Fruit fly (Drosophila melanogaster) whole organism, embryonic: Measurements from ENCODE around the gene Hsp70Aa.

ENCODE experiments used
- Bteb2 ChIP-seq: fragments of 200-800 bp; sonication (Bioruptor generic); optimal IDR thresholded peaks from 2 replicates; lab custom pipeline; 2016; ENCODE audit warnings: missing biosample characterization, missing genetic modification characterization
- CG13424 ChIP-seq: fragments of 200-800 bp; sonication (Bioruptor generic); optimal IDR thresholded peaks from 2 replicates; lab custom pipeline; 2019; ENCODE audit warnings: missing biosample characterization, mild to moderate bottlenecking, missing genetic modification characterization, moderate library complexity
- CG13624 ChIP-seq: fragments of 200-800 bp; sonication (Bioruptor generic); optimal IDR thresholded peaks from 2 replicates; lab custom pipeline; 2016; ENCODE audit warnings: missing biosample characterization, missing genetic modification characterization
- CG15269 ChIP-seq: fragments of 200-800 bp; sonication (Bioruptor generic); optimal IDR thresholded peaks from 2 replicates; lab custom pipeline; 2018; ENCODE audit warnings: missing biosample characterization, mild to moderate bottlenecking, missing genetic modification characterization, moderate library complexity
- CG15479 ChIP-seq: fragments of 200-800 bp; sonication (Bioruptor generic); optimal IDR thresholded peaks from 3 replicates; lab custom pipeline; 2019; ENCODE audit warnings: missing biosample characterization, mild to moderate bottlenecking, missing genetic modification characterization, moderate library complexity
- CG15601 ChIP-seq: fragments of 200-800 bp; sonication (Bioruptor generic); optimal IDR thresholded peaks from 3 replicates; lab custom pipeline; 2019; ENCODE audit warnings: missing biosample characterization, mild to moderate bottlenecking, missing genetic modification characterization, moderate library complexity
- CG17328 ChIP-seq: fragments of 200-800 bp; sonication (Bioruptor generic); IDR thresholded peaks from 2 replicates; pipeline ENCODE4 v1.3.6; 2022; ENCODE audit warnings: missing biosample characterization, missing genetic modification characterization
- CG2202 ChIP-seq: fragments of 200-800 bp; sonication (Bioruptor generic); optimal IDR thresholded peaks from 2 replicates; lab custom pipeline; 2018; ENCODE audit warnings: missing biosample characterization, mild to moderate bottlenecking, missing genetic modification characterization
- CG30431 ChIP-seq: fragments of 200-800 bp; sonication (Bioruptor generic); optimal IDR thresholded peaks from 2 replicates; lab custom pipeline; 2017; ENCODE audit warnings: missing biosample characterization, missing genetic modification characterization
- CG31365 ChIP-seq: fragments of 200-800 bp; sonication (Bioruptor generic); optimal IDR thresholded peaks from 2 replicates; lab custom pipeline; 2018; ENCODE audit warnings: missing biosample characterization, mild to moderate bottlenecking, missing genetic modification characterization
- CG3281 ChIP-seq: fragments of 200-800 bp; sonication (Bioruptor generic); optimal IDR thresholded peaks from 3 replicates; lab custom pipeline; 2017; ENCODE audit warnings: missing biosample characterization, mild to moderate bottlenecking, missing genetic modification characterization
- CG33557 ChIP-seq: fragments of 200-800 bp; sonication (Bioruptor generic); optimal IDR thresholded peaks from 2 replicates; lab custom pipeline; 2019; ENCODE audit warnings: missing biosample characterization, mild to moderate bottlenecking, missing genetic modification characterization, moderate library complexity
- CG4617 ChIP-seq: fragments of 200-800 bp; sonication (Bioruptor generic); optimal IDR thresholded peaks from 3 replicates; lab custom pipeline; 2016; ENCODE audit warnings: missing biosample characterization, missing genetic modification characterization, borderline replicate concordance
- CG4730 ChIP-seq: fragments of 200-800 bp; sonication (Bioruptor generic); IDR thresholded peaks from 2 replicates; pipeline ENCODE4 v1.3.6; 2022; ENCODE audit warnings: missing biosample characterization, missing genetic modification characterization
- CG5180 ChIP-seq: fragments of 200-800 bp; sonication (Bioruptor generic); optimal IDR thresholded peaks from 3 replicates; lab custom pipeline; 2017; ENCODE audit warnings: missing biosample characterization, missing genetic modification characterization, mild to moderate bottlenecking, moderate library complexity, missing genetic modification reagents
- CG7745 ChIP-seq: fragments of 200-800 bp; sonication (Bioruptor generic); optimal IDR thresholded peaks from 2 replicates; lab custom pipeline; 2018; ENCODE audit warnings: missing biosample characterization, mild to moderate bottlenecking, missing genetic modification characterization, moderate library complexity
- CG7928 ChIP-seq: fragments of 200-800 bp; sonication (Bioruptor generic); optimal IDR thresholded peaks from 2 replicates; lab custom pipeline; 2017; ENCODE audit warnings: missing biosample characterization, mild to moderate bottlenecking, missing genetic modification characterization
- CG9817 ChIP-seq: fragments of 200-800 bp; sonication (Bioruptor generic); optimal IDR thresholded peaks from 2 replicates; lab custom pipeline; 2018; ENCODE audit warnings: missing biosample characterization, mild to moderate bottlenecking, missing genetic modification characterization, moderate library complexity
- Doc3 ChIP-seq: fragments of 200-800 bp; sonication (Bioruptor generic); IDR thresholded peaks from 3 replicates; pipeline ENCODE4 v1.3.6; 2022; ENCODE audit warnings: missing biosample characterization, missing genetic modification characterization; ENCODE audit not compliant: partially characterized antibody
- Dp ChIP-seq: fragments of 200-800 bp; sonication (Bioruptor generic); optimal IDR thresholded peaks from 2 replicates; lab custom pipeline; 2018; ENCODE audit warnings: missing biosample characterization, mild to moderate bottlenecking, missing genetic modification characterization, moderate library complexity
- Drgx ChIP-seq: fragments of 200-800 bp; sonication (Bioruptor generic); IDR thresholded peaks from 2 replicates; pipeline ENCODE4 v1.3.6; 2022; ENCODE audit warnings: missing biosample characterization, missing genetic modification characterization
- H15 ChIP-seq: fragments of 200-800 bp; sonication (Bioruptor generic); IDR thresholded peaks from 3 replicates; pipeline ENCODE4 v1.3.6; 2022; ENCODE audit warnings: missing biosample characterization, missing genetic modification characterization
- HLH4C ChIP-seq: fragments of 200-800 bp; sonication (Bioruptor generic); IDR thresholded peaks from 3 replicates; pipeline ENCODE4 v1.3.6; 2022; ENCODE audit warnings: missing biosample characterization, missing genetic modification characterization; ENCODE audit not compliant: partially characterized antibody
- HmgD ChIP-seq: fragments of 200-800 bp; sonication (Bioruptor generic); optimal IDR thresholded peaks from 3 replicates; lab custom pipeline; 2016; ENCODE audit warnings: missing biosample characterization, missing genetic modification characterization
- HmgZ ChIP-seq: fragments of 200-800 bp; sonication (Bioruptor generic); optimal IDR thresholded peaks from 2 replicates; lab custom pipeline; 2018; ENCODE audit warnings: missing biosample characterization, mild to moderate bottlenecking, missing genetic modification characterization
- Hr3 ChIP-seq: fragments of 200-800 bp; sonication (Bioruptor generic); optimal IDR thresholded peaks from 3 replicates; lab custom pipeline; 2016; ENCODE audit warnings: missing biosample characterization, missing genetic modification characterization
- Mrtf ChIP-seq: fragments of 200-800 bp; sonication (Bioruptor generic); IDR thresholded peaks from 3 replicates; pipeline ENCODE4 v1.3.6; 2022; ENCODE audit warnings: missing biosample characterization, missing genetic modification characterization
- NK7.1 ChIP-seq: fragments of 200-800 bp; sonication (Bioruptor generic); optimal IDR thresholded peaks from 3 replicates; lab custom pipeline; 2016; ENCODE audit warnings: missing biosample characterization, missing genetic modification characterization
- Scr ChIP-seq: fragments of 200-800 bp; sonication (Bioruptor generic); IDR thresholded peaks from 2 replicates; pipeline ENCODE4 v1.3.6; 2022; ENCODE audit warnings: missing biosample characterization, missing genetic modification characterization; ENCODE audit not compliant: partially characterized antibody
- Sry-δ ChIP-seq: fragments of 200-800 bp; sonication (Bioruptor generic); optimal IDR thresholded peaks from 2 replicates; lab custom pipeline; 2016; ENCODE audit warnings: missing biosample characterization, missing genetic modification characterization
- Trl ChIP-seq, 3 experiments: fragments of >200 bp in 2 of 3; fragments of 200-800 bp in 1 of 3; sonication (Bioruptor generic) in 1 of 3; optimal IDR thresholded peaks; 2 replicates in 1 of 3; 3 replicates in 2 of 3; lab custom pipeline; 2016 to 2017; ENCODE audit warnings: missing biosample characterization in 1 of 3, missing genetic modification characterization in 1 of 3
- Xrp1 ChIP-seq: fragments of 200-800 bp; sonication (Bioruptor generic); IDR thresholded peaks from 2 replicates; pipeline ENCODE4 v1.3.6; 2022; ENCODE audit warnings: missing biosample characterization, missing genetic modification characterization
- abd-A ChIP-seq: fragments of 200-800 bp; sonication (Bioruptor generic); optimal IDR thresholded peaks from 3 replicates; lab custom pipeline; 2019; ENCODE audit warnings: missing biosample characterization, mild to moderate bottlenecking, missing genetic modification characterization, moderate library complexity
- ase ChIP-seq: fragments of 200-800 bp; sonication (Bioruptor generic); IDR thresholded peaks from 3 replicates; pipeline ENCODE4 v1.3.6; 2022; ENCODE audit warnings: missing biosample characterization, missing genetic modification characterization
- cas ChIP-seq: fragments of 200-800 bp; sonication (Bioruptor generic); IDR thresholded peaks from 2 replicates; pipeline ENCODE4 v1.3.6; 2022; ENCODE audit warnings: missing biosample characterization, missing genetic modification characterization
- chn ChIP-seq: fragments of 200-800 bp; sonication (Bioruptor generic); optimal IDR thresholded peaks from 2 replicates; lab custom pipeline; 2016; ENCODE audit warnings: missing biosample characterization, missing genetic modification characterization
- danr ChIP-seq: fragments of 200-800 bp; sonication (Bioruptor generic); IDR thresholded peaks from 2 replicates; pipeline ENCODE4 v1.3.6; 2022; ENCODE audit warnings: missing biosample characterization, missing genetic modification characterization
- dysf ChIP-seq: fragments of 200-800 bp; sonication (Bioruptor generic); IDR thresholded peaks from 3 replicates; pipeline ENCODE4 v1.3.6; 2022; ENCODE audit warnings: missing biosample characterization, missing genetic modification characterization
- eve ChIP-seq, 2 experiments: fragments of >200 bp; optimal IDR thresholded peaks; 2 replicates each; lab custom pipeline; 2017; ENCODE audit warnings: missing biosample characterization in 2 of 2, missing genetic modification characterization in 2 of 2
- fd96Cb ChIP-seq: fragments of 200-800 bp; sonication (Bioruptor generic); optimal IDR thresholded peaks from 2 replicates; lab custom pipeline; 2018; ENCODE audit warnings: missing biosample characterization, mild to moderate bottlenecking, missing genetic modification characterization, moderate library complexity
- fu2 ChIP-seq: fragments of 200-800 bp; sonication (Bioruptor generic); optimal IDR thresholded peaks from 2 replicates; lab custom pipeline; 2016; ENCODE audit warnings: missing biosample characterization, missing genetic modification characterization
- insv ChIP-seq, 2 experiments: fragments of 200-800 bp; sonication (Bioruptor generic); optimal IDR thresholded peaks; 3 replicates each; lab custom pipeline; 2016 to 2018; ENCODE audit warnings: missing biosample characterization in 2 of 2, missing genetic modification characterization in 2 of 2
- kay ChIP-seq: fragments of 200-800 bp; sonication (Bioruptor generic); optimal IDR thresholded peaks from 2 replicates; lab custom pipeline; 2016; ENCODE audit warnings: missing biosample characterization, missing genetic modification characterization
- otp ChIP-seq: fragments of 200-800 bp; sonication (Bioruptor generic); IDR thresholded peaks from 3 replicates; pipeline ENCODE4, ENCODE4 v1.3.6; 2022; ENCODE audit warnings: missing biosample characterization, missing genetic modification characterization
- prd ChIP-seq, 3 experiments: fragments of >200 bp in 2 of 3; fragments of 200-800 bp in 1 of 3; sonication (Bioruptor generic) in 1 of 3; optimal IDR thresholded peaks in 2 of 3; IDR thresholded peaks in 1 of 3; 2 replicates in 2 of 3; 3 replicates in 1 of 3; pipeline versions ENCODE4 v1.3.6 to Lab custom; 2017 to 2022; ENCODE audit warnings: missing biosample characterization in 1 of 3, missing genetic modification characterization in 1 of 3
- so ChIP-seq: fragments of 200-800 bp; sonication (Bioruptor generic); IDR thresholded peaks from 3 replicates; pipeline ENCODE4 v1.3.6; 2022; ENCODE audit warnings: missing biosample characterization, missing genetic modification characterization
- sqz ChIP-seq: fragments of 200-800 bp; sonication (Bioruptor generic); optimal IDR thresholded peaks from 3 replicates; lab custom pipeline; 2018; ENCODE audit warnings: missing biosample characterization, mild to moderate bottlenecking, missing genetic modification characterization
- tin ChIP-seq: fragments of 200-800 bp; sonication (Bioruptor generic); optimal IDR thresholded peaks from 3 replicates; lab custom pipeline; 2016; ENCODE audit warnings: missing biosample characterization, missing genetic modification characterization
- trh ChIP-seq: fragments of 200-800 bp; sonication (Bioruptor generic); optimal IDR thresholded peaks from 2 replicates; lab custom pipeline; 2016; ENCODE audit warnings: missing biosample characterization, missing genetic modification characterization
- yki ChIP-seq: fragments of >200 bp; optimal IDR thresholded peaks from 3 replicates; lab custom pipeline; 2018
- zfh1 ChIP-seq: fragments of 200-800 bp; sonication (Bioruptor generic); IDR thresholded peaks from 3 replicates; pipeline ENCODE4 v1.3.6; 2022; ENCODE audit warnings: missing biosample characterization, missing genetic modification characterization

Hsp70Aa gene

DNA sequence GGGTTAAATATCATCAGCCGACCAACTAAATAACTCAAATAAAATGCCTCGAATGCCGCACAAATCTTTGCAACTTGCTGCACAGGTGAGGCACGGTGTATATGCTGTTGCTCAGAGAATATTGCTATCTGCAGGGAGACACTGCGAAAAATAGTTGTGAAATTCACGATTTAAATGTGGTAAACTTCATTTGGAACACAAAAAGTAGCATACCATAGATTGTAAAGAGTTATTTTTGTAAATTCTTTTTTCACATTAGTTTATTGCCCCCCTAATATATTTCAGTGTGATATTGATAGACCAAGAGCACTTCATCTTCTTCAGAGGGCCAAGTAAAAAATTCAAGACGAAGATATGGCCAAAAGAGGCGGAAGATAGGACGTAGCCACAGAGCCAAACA lies 35.7 kb downstream of the Hsp70Aa start (continued):
- TF ChIP-seq CG4617 (GFP tag; lab: Kevin White, UChicago) (no peak), kay (no peak), ase (no peak), Scr (GFP tag; lab: Robert Waterston, UW) (no peak), CG31365 (no peak), Sry-δ (GFP tag; lab: Kevin White, UChicago) (no peak), danr (GFP tag; lab: Robert Waterston, UW) (no peak), Drgx (GFP tag; lab: Robert Waterston, UW) (peak; percentile 86), cas (no peak), Bteb2 (GFP tag; lab: Kevin White, UChicago) (no peak), trh (GFP tag; lab: Kevin White, UChicago) (no peak), CG15479 (GFP tag; lab: Kevin White, UChicago) (no peak), insv (GFP tag; optimal IDR thresholded peaks at IDR 0.05; lab: Kevin White, UChicago) (no peak), eve (GFP tag; optimal IDR thresholded peaks at IDR 0.05; lab: Kevin White, UChicago) (no peak), CG7928 (GFP tag; lab: Kevin White, UChicago) (no peak), CG15601 (tag; lab: Kevin White, UChicago) (no peak), CG30431 (GFP tag; lab: Kevin White, UChicago) (no peak), CG9817 (no peak), abd-A (no peak), CG5180 (GFP tag; lab: Kevin White, UChicago) (no peak), HmgZ (no peak), CG3281 (GFP tag; lab: Kevin White, UChicago) (peak; percentile 2), HmgD (GFP tag; lab: Kevin White, UChicago) (no peak), Doc3 (GFP tag; lab: Robert Waterston, UW) (no peak), NK7.1 (GFP tag; lab: Kevin White, UChicago) (no peak), Trl (optimal IDR thresholded peaks at IDR 0.05; lab: Kevin White, UChicago) (no peak), Trl (GFP tag; optimal IDR thresholded peaks at IDR 0.05; lab: Kevin White, UChicago) (no peak), so (GFP tag; lab: Robert Waterston, UW) (no peak), fd96Cb (tag; lab: Kevin White, UChicago) (no peak), sqz (GFP tag; lab: Kevin White, UChicago) (no peak), zfh1 (peak; percentile 44; the same call in 1 of the 3 replicates), CG7745 (no peak), H15 (no peak), otp (GFP tag; lab: Robert Waterston, UW) (no peak), fu2 (no peak), dysf (GFP tag; lab: Robert Waterston, UW) (peak; percentile 62; the same call in 2 of the 3 replicates), yki (lab: Kevin White, UChicago) (no peak), CG4730 (GFP tag; lab: Robert Waterston, UW) (no peak), CG17328 (GFP tag; lab: Robert Waterston, UW) (peak; percentile 23; the same call in 1 of the 2 replicates), prd (optimal IDR thresholded peaks at IDR 0.05; lab: Kevin White, UChicago) (no peak), prd (GFP tag; IDR thresholded peaks at IDR 0.05; lab: Robert Waterston, UW) (peak; percentile 47; the same call in 1 of the 3 replicates), CG33557 (no peak), Dp (GFP tag; lab: Kevin White, UChicago) (no peak), CG2202 (tag; lab: Kevin White, UChicago) (no peak), CG15269 (tag; lab: Kevin White, UChicago) (peak; percentile 26), CG13624 (GFP tag; lab: Kevin White, UChicago) (no peak), CG13424 (tag; lab: Kevin White, UChicago) (no peak), tin (no peak), Xrp1 (GFP tag; lab: Robert Waterston, UW) (peak; percentile 40; the same call in 1 of the 2 replicates), Hr3 (GFP tag; lab: Kevin White, UChicago) (no peak), Mrtf (GFP tag; lab: Robert Waterston, UW) (no peak), HLH4C (GFP tag; lab: Robert Waterston, UW) (no peak), chn (no peak)
